Fruit fly (Drosophila melanogaster) whole organism, prepupa: ENCODE results near the gene Pino.

Experiments
- CG11762 ChIP-seq: fragments of 200-800 bp; sonication (Bioruptor generic); optimal IDR thresholded peaks from 3 replicates; lab custom pipeline; 2016; ENCODE audit warnings: missing biosample characterization, missing genetic modification characterization; ENCODE audit not compliant: insufficient read depth
- CG3032 ChIP-seq: fragments of 200-800 bp; optimal IDR thresholded peaks from 2 replicates; lab custom pipeline; 2019; ENCODE audit warnings: missing biosample characterization, mild to moderate bottlenecking, missing genetic modification characterization, moderate library complexity
- CG6276 ChIP-seq: fragments of 200-800 bp; sonication (Bioruptor generic); optimal IDR thresholded peaks from 2 replicates; lab custom pipeline; 2017; ENCODE audit warnings: missing biosample characterization, mild to moderate bottlenecking, missing genetic modification characterization
- CG6854 ChIP-seq: fragments of 200-800 bp; sonication (Bioruptor generic); optimal IDR thresholded peaks from 2 replicates; lab custom pipeline; 2017; ENCODE audit warnings: missing biosample characterization, mild to moderate bottlenecking, missing genetic modification characterization
- CG8319 ChIP-seq: fragments of 200-800 bp; sonication (Bioruptor generic); optimal IDR thresholded peaks from 3 replicates; lab custom pipeline; 2016; ENCODE audit warnings: missing biosample characterization, missing genetic modification characterization
- CG8632 ChIP-seq: fragments of 200-800 bp; sonication (Bioruptor generic); optimal IDR thresholded peaks from 3 replicates; lab custom pipeline; 2016; ENCODE audit warnings: missing biosample characterization, missing genetic modification characterization
- Gug ChIP-seq: fragments of 200-800 bp; sonication (Bioruptor generic); IDR thresholded peaks from 2 replicates; pipeline ENCODE4 v1.3.6; 2022; ENCODE audit warnings: missing biosample characterization, missing genetic modification characterization
- Hr39 ChIP-seq: fragments of 200-800 bp; sonication (Bioruptor generic); optimal IDR thresholded peaks from 2 replicates; lab custom pipeline; 2016; ENCODE audit warnings: missing biosample characterization, missing genetic modification characterization
- OdsH ChIP-seq: fragments of 200-800 bp; sonication (Bioruptor generic); optimal IDR thresholded peaks from 3 replicates; lab custom pipeline; 2016; ENCODE audit warnings: missing biosample characterization, missing genetic modification characterization
- vri ChIP-seq: fragments of 200-800 bp; sonication (Bioruptor generic); optimal IDR thresholded peaks from 3 replicates; lab custom pipeline; 2016; ENCODE audit warnings: missing biosample characterization, mild to moderate bottlenecking, missing genetic modification characterization

DNA sequence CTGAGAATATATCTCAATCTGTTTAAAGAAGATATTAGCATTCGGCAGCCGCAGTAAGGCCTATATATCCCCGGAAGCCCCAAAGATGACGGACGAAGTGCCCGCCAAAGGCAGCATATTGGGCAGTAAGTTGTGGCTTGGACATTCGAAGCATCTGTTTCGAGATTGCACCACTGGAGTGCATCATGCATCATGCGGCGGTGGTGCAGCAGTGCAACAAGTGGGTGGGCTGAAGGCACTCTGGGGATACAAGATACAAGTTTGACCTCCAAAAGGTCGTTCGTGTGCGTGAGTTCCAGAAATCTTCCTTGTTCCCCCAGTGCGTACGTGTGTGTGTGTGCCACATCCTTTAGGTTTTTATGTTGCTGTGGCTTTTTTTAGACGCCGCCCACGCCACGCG, 14.5 kb upstream of the Pino start:
- TF ChIP-seq CG11762 (GFP tag; lab: Kevin White, UChicago), result no peak
- TF ChIP-seq OdsH, result no peak
- no peak for TF ChIP-seq CG3032 (tag; lab: Kevin White, UChicago)
- no peak for TF ChIP-seq CG6854
- TF ChIP-seq Gug (GFP tag; lab: Robert Waterston, UW), result no peak
- no peak for TF ChIP-seq Hr39 (GFP tag; lab: Kevin White, UChicago)
- no peak for TF ChIP-seq CG8632 (GFP tag; lab: Kevin White, UChicago)
- TF ChIP-seq CG8319 (GFP tag; lab: Kevin White, UChicago), result no peak
- TF ChIP-seq vri (GFP tag; lab: Kevin White, UChicago), result no peak
- no peak for TF ChIP-seq CG6276 (GFP tag; lab: Kevin White, UChicago)
